1 fruit fly cellular context compared by ENCODE assay signal in the genomic region with DNA sequence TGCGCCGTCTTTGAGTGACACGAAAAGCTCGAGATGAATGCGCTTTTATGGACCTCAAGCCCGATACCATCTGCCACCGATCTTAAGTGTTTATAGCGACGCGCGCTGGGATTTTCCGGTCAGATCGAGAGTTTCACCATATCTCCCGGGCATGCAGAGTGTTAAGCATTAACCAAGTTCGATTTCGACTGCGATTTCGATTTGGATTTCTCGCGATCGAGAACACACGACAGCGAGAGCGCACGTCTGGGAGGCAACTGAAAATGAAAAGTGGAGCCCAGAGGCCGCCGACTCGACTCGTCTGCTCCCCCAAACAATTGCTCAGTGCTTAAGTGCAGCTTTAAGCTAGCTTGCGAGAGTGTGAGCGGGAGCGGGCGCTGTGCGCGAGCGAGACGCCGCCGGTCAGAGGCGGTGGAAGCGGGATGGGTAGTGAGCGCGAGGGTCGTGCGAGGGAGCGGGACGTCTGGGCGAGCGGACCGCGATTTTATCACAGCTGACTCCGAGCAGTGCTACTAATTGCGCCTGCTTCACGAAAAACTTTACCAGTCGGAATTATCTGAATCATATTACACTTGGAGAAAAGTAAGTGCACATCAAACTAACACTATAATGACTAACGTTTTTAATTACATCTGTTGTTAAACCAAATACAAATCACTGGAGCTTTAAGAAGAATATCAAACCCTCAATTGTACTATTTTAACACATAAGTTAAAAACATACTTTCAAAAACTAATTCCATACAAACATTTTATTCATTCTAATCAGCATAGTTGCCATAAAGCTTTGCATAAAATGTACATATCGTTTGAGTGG.
A peak's percentile ranks its signal among the peaks of the same experiment; 100 is the strongest.
TF ChIP-seq lines count a peak whose summit lies in the region.

Gene spz (minus strand): TSS at position 261 of the 816 bp plus-strand sequence.

TF ChIP-seq in whole organism, embryonic, 481 proteins besides CTCF, POLR2A, EP300 and RAD21 (continued from another document and continues in another):
- TF ChIP-seq wdn (GFP tag; IDR thresholded peaks at IDR 0.05; lab: Robert Waterston, UW) (no peak), fd96Cb (tag; optimal IDR thresholded peaks at IDR 0.05; lab: Kevin White, UChicago) (peak; percentile 6), CG14860 (GFP tag; IDR thresholded peaks at IDR 0.05; lab: Robert Waterston, UW; ENCODE audit: partially characterized antibody) (0 out of 3 replicates have a peak, but pooled peaks have one; percentile 41), CG7786 (GFP tag; optimal IDR thresholded peaks at IDR 0.05; lab: Kevin White, UChicago) (no peak), Deaf1 (tag; optimal IDR thresholded peaks at IDR 0.05; lab: Kevin White, UChicago) (peak; percentile 57), ato (GFP tag; IDR thresholded peaks at IDR 0.05; lab: Robert Waterston, UW; ENCODE audit: partially characterized antibody) (no peak), vfl (GFP tag; optimal IDR thresholded peaks at IDR 0.05; lab: Kevin White, UChicago) (no peak), tap (tag; optimal IDR thresholded peaks at IDR 0.05; lab: Kevin White, UChicago) (no peak), CG11696 (GFP tag; IDR thresholded peaks at IDR 0.05; lab: Robert Waterston, UW) (no peak), gt (GFP tag; IDR thresholded peaks at IDR 0.05; lab: Robert Waterston, UW) (no peak), zf30C (GFP tag; optimal IDR thresholded peaks at IDR 0.05; lab: Kevin White, UChicago) (no peak), Sry-δ (GFP tag; optimal IDR thresholded peaks at IDR 0.05; lab: Kevin White, UChicago) (no peak), CG15479 (GFP tag; optimal IDR thresholded peaks at IDR 0.05; lab: Kevin White, UChicago) (no peak), Dip3 (GFP tag; optimal IDR thresholded peaks at IDR 0.05; lab: Kevin White, UChicago) (no peak), CG3847 (GFP tag; IDR thresholded peaks at IDR 0.05; lab: Robert Waterston, UW) (no peak), CG8359 (GFP tag; optimal IDR thresholded peaks at IDR 0.05; lab: Kevin White, UChicago; ENCODE audit: borderline replicate concordance) (no peak), CG5180 (GFP tag; optimal IDR thresholded peaks at IDR 0.05; lab: Kevin White, UChicago) (no peak), CG11695 (GFP tag; IDR thresholded peaks at IDR 0.05; lab: Robert Waterston, UW) (peak; percentile 54; the same call in 1 of the 3 replicates), Ets97D (GFP tag; optimal IDR thresholded peaks at IDR 0.05; lab: Kevin White, UChicago) (no peak), B-H1 (GFP tag; IDR thresholded peaks at IDR 0.05; lab: Robert Waterston, UW) (no peak), sisA (GFP tag; IDR thresholded peaks at IDR 0.05; lab: Robert Waterston, UW) (no peak), CG13287 (GFP tag; IDR thresholded peaks at IDR 0.05; lab: Robert Waterston, UW; ENCODE audit: partially characterized antibody) (peak; percentile 46; the same call in 1 of the 2 replicates), CG12299 (tag; optimal IDR thresholded peaks at IDR 0.05; lab: Kevin White, UChicago) (no peak), CG12219 (GFP tag; optimal IDR thresholded peaks at IDR 0.05; lab: Kevin White, UChicago) (no peak), CG31224 (GFP tag; IDR thresholded peaks at IDR 0.05; lab: Robert Waterston, UW) (no peak), CG4707 (GFP tag; optimal IDR thresholded peaks at IDR 0.05; lab: Kevin White, UChicago) (no peak), CG12391 (tag; optimal IDR thresholded peaks at IDR 0.05; lab: Kevin White, UChicago) (no peak), CG1602 (GFP tag; optimal IDR thresholded peaks at IDR 0.05; lab: Kevin White, UChicago) (no peak), CG15073 (GFP tag; optimal IDR thresholded peaks at IDR 0.05; lab: Kevin White, UChicago) (no peak), Kr (GFP tag; optimal IDR thresholded peaks at IDR 0.05; lab: Kevin White, UChicago) (no peak), C15 (GFP tag; IDR thresholded peaks at IDR 0.05; lab: Robert Waterston, UW) (no peak), CG8281 (tag; optimal IDR thresholded peaks at IDR 0.05; lab: Kevin White, UChicago) (no peak), CG7839 (tag; optimal IDR thresholded peaks at IDR 0.05; lab: Kevin White, UChicago) (peak; percentile 37), Stat92E (GFP tag; optimal IDR thresholded peaks at IDR 0.05; lab: Kevin White, UChicago) (no peak), tup (GFP tag; optimal IDR thresholded peaks at IDR 0.05; lab: Kevin White, UChicago) (no peak), Jarid2 (GFP tag; optimal IDR thresholded peaks at IDR 0.05; lab: Kevin White, UChicago) (peak; percentile 78), row (GFP tag; IDR thresholded peaks at IDR 0.05; lab: Robert Waterston, UW) (peak; percentile 46; the same call in 1 of the 3 replicates), CG43689 (GFP tag; IDR thresholded peaks at IDR 0.05; lab: Robert Waterston, UW) (no peak), otp (GFP tag; IDR thresholded peaks at IDR 0.05; lab: Robert Waterston, UW) (no peak), knrl (GFP tag; IDR thresholded peaks at IDR 0.05; lab: Robert Waterston, UW; ENCODE audit: partially characterized antibody) (no peak), Hr78 (GFP tag; optimal IDR thresholded peaks at IDR 0.05; lab: Kevin White, UChicago) (peak in 1 of 2 experiments; percentile 4), CkIIα-i1 (GFP tag; IDR thresholded peaks at IDR 0.05; lab: Robert Waterston, UW) (no peak), Camta (GFP tag; optimal IDR thresholded peaks at IDR 0.05; lab: Kevin White, UChicago) (no peak), CG16863 (GFP tag; optimal IDR thresholded peaks at IDR 0.05; lab: Kevin White, UChicago) (no peak), hbn (GFP tag; IDR thresholded peaks at IDR 0.05; lab: Robert Waterston, UW; ENCODE audit: partially characterized antibody) (0 out of 2 replicates have a peak, but pooled peaks have one; percentile 24), CG3065 (GFP tag; optimal IDR thresholded peaks at IDR 0.05; lab: Kevin White, UChicago) (no peak), CG1233 (GFP tag; optimal IDR thresholded peaks at IDR 0.05; lab: Kevin White, UChicago) (no peak), mam (GFP tag; optimal IDR thresholded peaks at IDR 0.05; lab: Kevin White, UChicago) (no peak), Side (GFP tag; optimal IDR thresholded peaks at IDR 0.05; lab: Kevin White, UChicago) (no peak), E2f1 (GFP tag; IDR thresholded peaks at IDR 0.05; lab: Robert Waterston, UW) (no peak), YL-1 (GFP tag; optimal IDR thresholded peaks at IDR 0.05; lab: Kevin White, UChicago) (no peak), inv (GFP tag; IDR thresholded peaks at IDR 0.05; lab: Robert Waterston, UW; ENCODE audit: partially characterized antibody) (no peak), sna (GFP tag; IDR thresholded peaks at IDR 0.05; lab: Robert Waterston, UW; ENCODE audit: partially characterized antibody) (no peak), CG2116 (GFP tag; optimal IDR thresholded peaks at IDR 0.05; lab: Kevin White, UChicago) (no peak), Mad (GFP tag; optimal IDR thresholded peaks at IDR 0.05; lab: Kevin White, UChicago) (no peak), hb (GFP tag; IDR thresholded peaks at IDR 0.05; lab: Robert Waterston, UW; ENCODE audit: partially characterized antibody) (no peak), CG12744 (GFP tag; optimal IDR thresholded peaks at IDR 0.05; lab: Kevin White, UChicago) (no peak), BtbVII (GFP tag; optimal IDR thresholded peaks at IDR 0.05; lab: Kevin White, UChicago) (no peak), gsb (GFP tag; IDR thresholded peaks at IDR 0.05; lab: Robert Waterston, UW) (no peak), CG13123 (GFP tag; optimal IDR thresholded peaks at IDR 0.05; lab: Kevin White, UChicago) (no peak), chn (GFP tag; optimal IDR thresholded peaks at IDR 0.05; lab: Kevin White, UChicago) (no peak), Lhr (GFP tag; optimal IDR thresholded peaks at IDR 0.05; lab: Kevin White, UChicago) (no peak), chif (GFP tag; optimal IDR thresholded peaks at IDR 0.05; lab: Kevin White, UChicago) (no peak), CG18619 (GFP tag; optimal IDR thresholded peaks at IDR 0.05; lab: Kevin White, UChicago) (no peak), prd (optimal IDR thresholded peaks at IDR 0.05; lab: Kevin White, UChicago) (no peak), prd (GFP tag; IDR thresholded peaks at IDR 0.05; lab: Robert Waterston, UW) (no peak), CG4404 (GFP tag; IDR thresholded peaks at IDR 0.05; lab: Robert Waterston, UW) (no peak), CG33213 (GFP tag; optimal IDR thresholded peaks at IDR 0.05; lab: Kevin White, UChicago) (no peak), pros (GFP tag; optimal IDR thresholded peaks at IDR 0.05; lab: Kevin White, UChicago) (no peak), CHES-1-like (GFP tag; optimal IDR thresholded peaks at IDR 0.05; lab: Kevin White, UChicago) (no peak), unpg (GFP tag; optimal IDR thresholded peaks at IDR 0.05; lab: Kevin White, UChicago) (peak; percentile 46), Elba2 (GFP tag; optimal IDR thresholded peaks at IDR 0.05; lab: Kevin White, UChicago) (no peak), bsh (GFP tag; optimal IDR thresholded peaks at IDR 0.05; lab: Kevin White, UChicago) (no peak), abd-A (tag; optimal IDR thresholded peaks at IDR 0.05; lab: Kevin White, UChicago) (no peak), CG34376 (GFP tag; optimal IDR thresholded peaks at IDR 0.05; lab: Kevin White, UChicago) (peak; percentile 22), ranshi (GFP tag; IDR thresholded peaks at IDR 0.05; lab: Robert Waterston, UW) (no peak), CG32772 (GFP tag; IDR thresholded peaks at IDR 0.05; lab: Robert Waterston, UW) (no peak), klu (GFP tag; IDR thresholded peaks at IDR 0.05; lab: Robert Waterston, UW) (no peak), CG6654 (GFP tag; optimal IDR thresholded peaks at IDR 0.05; lab: Kevin White, UChicago) (no peak), CG6854 (GFP tag; optimal IDR thresholded peaks at IDR 0.05; lab: Kevin White, UChicago) (no peak), CG11398 (GFP tag; optimal IDR thresholded peaks at IDR 0.05; lab: Kevin White, UChicago) (no peak), Rx (GFP tag; IDR thresholded peaks at IDR 0.05; lab: Robert Waterston, UW) (no peak), CG9437 (GFP tag; optimal IDR thresholded peaks at IDR 0.05; lab: Kevin White, UChicago) (no peak), grau (tag; optimal IDR thresholded peaks at IDR 0.05; lab: Kevin White, UChicago) (peak; percentile 18), Lim3 (GFP tag; IDR thresholded peaks at IDR 0.05; lab: Robert Waterston, UW) (no peak), PHDP (tag; optimal IDR thresholded peaks at IDR 0.05; lab: Kevin White, UChicago) (no peak), CG2199 (GFP tag; IDR thresholded peaks at IDR 0.05; lab: Robert Waterston, UW) (no peak), seq (GFP tag; IDR thresholded peaks at IDR 0.05; lab: Robert Waterston, UW) (no peak), mld (GFP tag; IDR thresholded peaks at IDR 0.05; lab: Robert Waterston, UW; ENCODE audit: partially characterized antibody) (no peak), CG6254 (GFP tag; optimal IDR thresholded peaks at IDR 0.05; lab: Kevin White, UChicago) (no peak), bbx (GFP tag; IDR thresholded peaks at IDR 0.05; lab: Robert Waterston, UW; ENCODE audit: partially characterized antibody) (no peak), CG12236 (GFP tag; optimal IDR thresholded peaks at IDR 0.05; lab: Kevin White, UChicago) (no peak), CG17186 (GFP tag; optimal IDR thresholded peaks at IDR 0.05; lab: Kevin White, UChicago) (no peak), dpn (GFP tag; optimal IDR thresholded peaks at IDR 0.05; lab: Kevin White, UChicago) (no peak), fd102C (GFP tag; optimal IDR thresholded peaks at IDR 0.05; lab: Kevin White, UChicago) (no peak), vnd (GFP tag; IDR thresholded peaks at IDR 0.05; lab: Robert Waterston, UW; ENCODE audit: partially characterized antibody) (no peak), hth (optimal IDR thresholded peaks at IDR 0.05; lab: Kevin White, UChicago) (no peak), sens-2 (GFP tag; IDR thresholded peaks at IDR 0.05; lab: Robert Waterston, UW) (no peak), ase (GFP tag; IDR thresholded peaks at IDR 0.05; lab: Robert Waterston, UW) (no peak), Drgx (GFP tag; IDR thresholded peaks at IDR 0.05; lab: Robert Waterston, UW) (peak; percentile 30; the same call in 1 of the 2 replicates), Lpt (GFP tag; optimal IDR thresholded peaks at IDR 0.05; lab: Kevin White, UChicago) (no peak), unc-4 (GFP tag; IDR thresholded peaks at IDR 0.05; lab: Robert Waterston, UW; ENCODE audit: partially characterized antibody) (0 out of 2 replicates have a peak, but pooled peaks have one; percentile 26), CG11456 (GFP tag; IDR thresholded peaks at IDR 0.05; lab: Robert Waterston, UW) (no peak), Neu2 (GFP tag; optimal IDR thresholded peaks at IDR 0.05; lab: Kevin White, UChicago; ENCODE audit: borderline replicate concordance) (no peak), sug (tag; optimal IDR thresholded peaks at IDR 0.05; lab: Kevin White, UChicago) (no peak), Dad (GFP tag; optimal IDR thresholded peaks at IDR 0.05; lab: Kevin White, UChicago) (no peak), dysf (GFP tag; IDR thresholded peaks at IDR 0.05; lab: Robert Waterston, UW) (no peak), HLH54F (GFP tag; optimal IDR thresholded peaks at IDR 0.05; lab: Kevin White, UChicago) (no peak), schlank (tag; optimal IDR thresholded peaks at IDR 0.05; lab: Kevin White, UChicago) (no peak), CG17829 (tag; optimal IDR thresholded peaks at IDR 0.05; lab: Kevin White, UChicago) (no peak), ttk (GFP tag; IDR thresholded peaks at IDR 0.05; lab: Robert Waterston, UW) (peak; percentile 25; the same call in 1 of the 2 replicates), CG14965 (GFP tag; optimal IDR thresholded peaks at IDR 0.05; lab: Kevin White, UChicago; ENCODE audit: borderline replicate concordance) (no peak), cg (GFP tag; optimal IDR thresholded peaks at IDR 0.05; lab: Kevin White, UChicago) (no peak), CG10431 (GFP tag; optimal IDR thresholded peaks at IDR 0.05; lab: Kevin White, UChicago) (no peak), psq (GFP tag; optimal IDR thresholded peaks at IDR 0.05; lab: Kevin White, UChicago) (no peak), zen2 (GFP tag; IDR thresholded peaks at IDR 0.05; lab: Robert Waterston, UW; ENCODE audit: partially characterized antibody) (no peak), D19B (GFP tag; optimal IDR thresholded peaks at IDR 0.05; lab: Kevin White, UChicago) (no peak), CG10654 (GFP tag; optimal IDR thresholded peaks at IDR 0.05; lab: Kevin White, UChicago) (no peak), CG32532 (GFP tag; IDR thresholded peaks at IDR 0.05; lab: Robert Waterston, UW) (no peak; the same call in none of the 2 replicates), rib (GFP tag; IDR thresholded peaks at IDR 0.05; lab: Robert Waterston, UW) (no peak), CG9817 (tag; optimal IDR thresholded peaks at IDR 0.05; lab: Kevin White, UChicago) (no peak), Sox100B (GFP tag; optimal IDR thresholded peaks at IDR 0.05; lab: Kevin White, UChicago) (peak; percentile 8), CG6813 (GFP tag; optimal IDR thresholded peaks at IDR 0.05; lab: Kevin White, UChicago) (no peak), Poxn (GFP tag; IDR thresholded peaks at IDR 0.05; lab: Robert Waterston, UW) (no peak)
